Worm (Caenorhabditis elegans) whole organism, L2 larva: ENCODE measurements around the gene mrps-2.

Source experiments
- C34F6.9 ChIP-seq: fragments of 150-350 bp; optimal IDR thresholded peaks from 2 replicates; lab custom pipeline; 2014; ENCODE audit warnings: missing biosample characterization, missing genetic modification characterization
- F13H6.1 ChIP-seq: sonication (generic microtip); optimal IDR thresholded peaks from 2 replicates; lab custom pipeline; 2016; ENCODE audit warnings: missing genetic modification characterization, missing compliant biosample characterization
- R02D3.7 ChIP-seq: fragments of 150-350 bp; optimal IDR thresholded peaks from 2 replicates; lab custom pipeline; 2014; ENCODE audit warnings: missing biosample characterization, missing genetic modification characterization
- Y55F3AM.14 ChIP-seq: fragments of 200-800 bp; sonication (Bioruptor generic); optimal IDR thresholded peaks from 2 replicates; lab custom pipeline; 2018; ENCODE audit warnings: mild to moderate bottlenecking, missing genetic modification characterization, missing compliant biosample characterization
- ZK546.5 ChIP-seq: sonication (generic microtip); optimal IDR thresholded peaks from 2 replicates; lab custom pipeline; 2017; ENCODE audit warnings: missing biosample characterization, missing genetic modification characterization
- alr-1 ChIP-seq: fragments of 150-350 bp; optimal IDR thresholded peaks from 2 replicates; lab custom pipeline; 2014; ENCODE audit warnings: missing biosample characterization, missing genetic modification characterization
- aly-2 ChIP-seq: fragments of 150-350 bp; optimal IDR thresholded peaks from 2 replicates; lab custom pipeline; 2014; ENCODE audit warnings: missing biosample characterization, missing genetic modification characterization
- ama-1 ChIP-seq: fragments of 150-350 bp; optimal IDR thresholded peaks from 2 replicates; lab custom pipeline; 2018; ENCODE audit warnings: inconsistent platforms
- blmp-1 ChIP-seq: sonication (generic microtip); optimal IDR thresholded peaks from 2 replicates; lab custom pipeline; 2017; ENCODE audit warnings: missing genetic modification characterization, mild to moderate bottlenecking, missing compliant biosample characterization, antibody characterized with exemption, moderate library complexity; ENCODE audit not compliant: insufficient read depth
- ceh-16 ChIP-seq: fragments of 150-350 bp; optimal IDR thresholded peaks from 2 replicates; lab custom pipeline; 2014; ENCODE audit warnings: missing biosample characterization, missing genetic modification characterization
- ceh-82 ChIP-seq: fragments of 150-350 bp; optimal IDR thresholded peaks from 2 replicates; lab custom pipeline; 2014; ENCODE audit warnings: missing biosample characterization, missing genetic modification characterization
- dmd-4 ChIP-seq: sonication (generic microtip); optimal IDR thresholded peaks from 2 replicates; lab custom pipeline; 2017; ENCODE audit warnings: missing biosample characterization, missing genetic modification characterization
- egl-27 ChIP-seq: sonication (generic microtip); optimal IDR thresholded peaks from 3 replicates; lab custom pipeline; 2017; ENCODE audit warnings: missing biosample characterization, missing genetic modification reagents, missing genetic modification characterization
- elt-3 ChIP-seq: sonication (generic microtip); optimal IDR thresholded peaks from 2 replicates; lab custom pipeline; 2017; ENCODE audit warnings: missing biosample characterization, missing genetic modification characterization
- fos-1 ChIP-seq: fragments of 150-350 bp; optimal IDR thresholded peaks from 2 replicates; lab custom pipeline; 2014; ENCODE audit warnings: missing biosample characterization, missing genetic modification characterization
- gmeb-1 ChIP-seq: fragments of 150-350 bp; optimal IDR thresholded peaks from 2 replicates; lab custom pipeline; 2014; ENCODE audit warnings: missing biosample characterization, missing genetic modification characterization
- lin-11 ChIP-seq: fragments of 150-350 bp; sonication (generic microtip); optimal IDR thresholded peaks from 2 replicates; lab custom pipeline; 2014; ENCODE audit warnings: missing biosample characterization, missing genetic modification characterization, inconsistent platforms, mixed read lengths
- lin-13 ChIP-seq: fragments of 150-350 bp; optimal IDR thresholded peaks from 2 replicates; lab custom pipeline; 2014; ENCODE audit warnings: missing biosample characterization, missing genetic modification reagents, missing genetic modification characterization
- lin-39 ChIP-seq: fragments of 150-350 bp; optimal IDR thresholded peaks from 2 replicates; lab custom pipeline; 2014; ENCODE audit warnings: missing biosample characterization, missing genetic modification reagents, missing genetic modification characterization
- lsy-2 ChIP-seq, 2 experiments: fragments of 150-350 bp in 1 of 2; sonication (generic microtip) in 1 of 2; optimal IDR thresholded peaks; 2 replicates each; lab custom pipeline; 2014 to 2017; ENCODE audit warnings: missing biosample characterization in 2 of 2, missing genetic modification characterization in 2 of 2
- mab-5 ChIP-seq: fragments of 150-350 bp; optimal IDR thresholded peaks from 2 replicates; lab custom pipeline; 2014; ENCODE audit warnings: missing biosample characterization, missing genetic modification characterization
- mbf-1 ChIP-seq: sonication (generic microtip); optimal IDR thresholded peaks from 2 replicates; lab custom pipeline; 2017; ENCODE audit warnings: missing biosample characterization, missing genetic modification characterization
- mdl-1 ChIP-seq, 2 experiments: fragments of 150-350 bp in 1 of 2; sonication (generic microtip) in 1 of 2; optimal IDR thresholded peaks; 2 replicates each; lab custom pipeline; 2017; ENCODE audit warnings: missing biosample characterization in 2 of 2, missing genetic modification characterization in 2 of 2
- nhr-10 ChIP-seq: sonication (generic microtip); optimal IDR thresholded peaks from 2 replicates; lab custom pipeline; 2017; ENCODE audit warnings: missing biosample characterization, missing genetic modification characterization
- nhr-11 ChIP-seq: fragments of 150-350 bp; optimal IDR thresholded peaks from 2 replicates; lab custom pipeline; 2014; ENCODE audit warnings: missing biosample characterization, missing genetic modification characterization
- nhr-12 ChIP-seq: fragments of 150-350 bp; optimal IDR thresholded peaks from 2 replicates; lab custom pipeline; 2014; ENCODE audit warnings: missing biosample characterization, missing genetic modification characterization
- nhr-129 ChIP-seq: fragments of 150-350 bp; optimal IDR thresholded peaks from 2 replicates; lab custom pipeline; 2014; ENCODE audit warnings: missing biosample characterization, missing genetic modification characterization
- nhr-21 ChIP-seq: fragments of 150-350 bp; optimal IDR thresholded peaks from 2 replicates; lab custom pipeline; 2014; ENCODE audit warnings: missing biosample characterization, missing genetic modification characterization
- nhr-23 ChIP-seq: fragments of 150-350 bp; optimal IDR thresholded peaks from 2 replicates; lab custom pipeline; 2014; ENCODE audit warnings: missing biosample characterization, missing genetic modification reagents, missing genetic modification characterization
- nhr-237 ChIP-seq: fragments of 150-350 bp; optimal IDR thresholded peaks from 2 replicates; lab custom pipeline; 2014; ENCODE audit warnings: missing biosample characterization, missing genetic modification characterization
- nhr-25 ChIP-seq: fragments of 150-350 bp; sonication (generic microtip); optimal IDR thresholded peaks from 3 replicates; lab custom pipeline; 2014; ENCODE audit warnings: missing biosample characterization, missing genetic modification characterization
- nhr-6 ChIP-seq: fragments of 150-350 bp; optimal IDR thresholded peaks from 2 replicates; lab custom pipeline; 2014; ENCODE audit warnings: missing biosample characterization, missing genetic modification characterization
- nhr-77 ChIP-seq: fragments of 150-350 bp; optimal IDR thresholded peaks from 2 replicates; lab custom pipeline; 2014; ENCODE audit warnings: missing biosample characterization, missing genetic modification characterization
- peb-1 ChIP-seq: fragments of 150-350 bp; optimal IDR thresholded peaks from 2 replicates; lab custom pipeline; 2014; ENCODE audit warnings: missing biosample characterization, missing genetic modification characterization
- sem-4 ChIP-seq: fragments of 150-350 bp; optimal IDR thresholded peaks from 2 replicates; lab custom pipeline; 2014; ENCODE audit warnings: missing biosample characterization, missing genetic modification reagents, missing genetic modification characterization
- skn-1 ChIP-seq: sonication (generic microtip); optimal IDR thresholded peaks from 2 replicates; lab custom pipeline; 2017; ENCODE audit warnings: missing biosample characterization, missing genetic modification characterization
- sma-3 ChIP-seq: sonication (generic microtip); optimal IDR thresholded peaks from 2 replicates; lab custom pipeline; 2016; ENCODE audit warnings: missing genetic modification reagents, missing genetic modification characterization, missing compliant biosample characterization
- sma-9 ChIP-seq, 2 experiments: fragments of 150-350 bp in 1 of 2; sonication (generic microtip) in 1 of 2; optimal IDR thresholded peaks; 2 replicates each; lab custom pipeline; 2014 to 2016; ENCODE audit warnings: missing genetic modification characterization in 2 of 2, mild to moderate bottlenecking in 1 of 2, missing biosample characterization in 1 of 2, missing compliant biosample characterization in 1 of 2, missing genetic modification reagents in 1 of 2, moderate library complexity in 1 of 2
- snpc-4 ChIP-seq: fragments of 150-350 bp; optimal IDR thresholded peaks from 2 replicates; lab custom pipeline; 2014; ENCODE audit warnings: missing biosample characterization, missing genetic modification characterization
- unc-39 ChIP-seq: fragments of 150-350 bp; optimal IDR thresholded peaks from 2 replicates; lab custom pipeline; 2014; ENCODE audit warnings: missing biosample characterization, missing genetic modification characterization
- unc-55 ChIP-seq: fragments of 150-350 bp; sonication (generic microtip); optimal IDR thresholded peaks from 3 replicates; lab custom pipeline; 2014; ENCODE audit warnings: missing biosample characterization, missing genetic modification reagents, missing genetic modification characterization
- unc-62 ChIP-seq: fragments of 150-350 bp; optimal IDR thresholded peaks from 2 replicates; lab custom pipeline; 2014; ENCODE audit warnings: missing biosample characterization, missing genetic modification reagents, missing genetic modification characterization
- zag-1 ChIP-seq: fragments of 150-350 bp; optimal IDR thresholded peaks from 2 replicates; lab custom pipeline; 2014; ENCODE audit warnings: missing biosample characterization, missing genetic modification characterization
- ztf-1 ChIP-seq: fragments of 200-800 bp; sonication (Bioruptor generic); conservative IDR thresholded peaks from 2 replicates; pipeline ENCODE4 v1.3.6; 2022; ENCODE audit warnings: missing genetic modification characterization, missing compliant biosample characterization
- ztf-11 ChIP-seq: sonication (generic microtip); optimal IDR thresholded peaks from 2 replicates; lab custom pipeline; 2017; ENCODE audit warnings: missing biosample characterization, missing genetic modification characterization
- ztf-4 ChIP-seq: fragments of 150-350 bp; optimal IDR thresholded peaks from 2 replicates; lab custom pipeline; 2014; ENCODE audit warnings: missing biosample characterization, missing genetic modification characterization

The mrps-2 gene

DNA sequence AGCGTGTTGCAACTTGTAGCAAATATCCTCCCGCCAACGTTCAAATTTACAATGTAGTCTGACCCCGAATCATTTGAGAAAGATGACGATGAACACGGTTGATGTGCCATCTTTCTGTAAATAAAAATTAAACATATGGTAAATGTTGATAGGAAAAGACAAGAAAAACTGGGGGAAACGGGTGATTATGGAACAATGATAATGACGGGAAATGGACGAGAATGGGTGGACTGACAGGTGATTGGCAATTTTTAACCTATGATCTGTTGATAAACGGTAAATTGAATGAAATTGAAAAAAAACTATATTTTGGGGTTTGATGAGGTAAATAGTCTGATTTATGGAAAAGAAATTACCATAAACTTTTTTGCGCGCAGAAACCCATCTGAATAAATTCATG lies 5.2 kb upstream of the mrps-2 start, which contains the start of gene T23B12.6:
Gene T23B12.6 (minus strand): TSS at position 114 of the 400 bp plus-strand sequence.
- TF ChIP-seq peb-1: no peak
- TF ChIP-seq unc-55 (GFP tag; lab: Kevin White, UChicago): no peak
- no peak for TF ChIP-seq nhr-11 (tag; lab: Kevin White, UChicago)
- TF ChIP-seq nhr-6 (tag; lab: Kevin White, UChicago): no peak
- TF ChIP-seq R02D3.7: no peak
- no peak for TF ChIP-seq lin-11 (tag; lab: Kevin White, UChicago)
- TF ChIP-seq nhr-23: no peak
- TF ChIP-seq ceh-82 (tag; lab: Kevin White, UChicago): no peak
- no peak for TF ChIP-seq nhr-25
- no peak for TF ChIP-seq ama-1 (lab: Kevin White, UChicago)
- TF ChIP-seq skn-1 (tag; lab: Kevin White, UChicago): no peak
- no peak for TF ChIP-seq nhr-21
- TF ChIP-seq ztf-11 (tag; lab: Kevin White, UChicago): no peak
- no peak for TF ChIP-seq nhr-10 (tag; lab: Kevin White, UChicago)
- TF ChIP-seq, all 48 proteins: peak for 0

DNA sequence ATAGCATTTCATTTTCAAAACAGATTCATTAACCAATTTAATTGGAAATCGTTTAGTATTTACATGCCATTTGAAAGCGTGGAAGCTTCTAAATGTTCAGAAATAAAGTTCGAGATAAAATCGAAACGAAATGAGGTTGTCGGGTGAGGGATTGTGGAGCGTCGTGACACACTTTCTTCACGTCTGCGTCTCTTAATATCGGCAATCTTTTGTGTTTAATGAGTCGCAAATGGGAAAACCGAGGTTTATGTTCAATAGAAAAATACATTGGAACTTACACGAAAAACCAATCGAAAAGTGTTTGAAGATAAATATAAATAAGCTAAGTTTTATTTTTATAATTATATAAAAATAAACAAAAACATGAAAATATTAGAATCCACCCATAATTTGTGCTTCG lies 4.7 kb upstream of the mrps-2 start:
- TF ChIP-seq sem-4: peak; percentile 30
- TF ChIP-seq ztf-11 (tag; lab: Kevin White, UChicago): no peak
- TF ChIP-seq C34F6.9 (tag; lab: Kevin White, UChicago): peak; percentile 42
- TF ChIP-seq nhr-129: peak; percentile 7
- peak in 1 of 2 experiments; percentile 27 for TF ChIP-seq lsy-2 (tag; optimal IDR thresholded peaks at IDR 0.05; lab: Kevin White, UChicago)
- no peak for TF ChIP-seq ceh-16
- peak; percentile 46 for TF ChIP-seq unc-55 (GFP tag; lab: Kevin White, UChicago)
- peak; percentile 30 for TF ChIP-seq lin-13 (GFP tag; lab: Kevin White, UChicago)
- no peak for TF ChIP-seq mdl-1 (tag; optimal IDR thresholded peaks at IDR 0.05; lab: Kevin White, UChicago)
- no peak for TF ChIP-seq gmeb-1 (tag; lab: Kevin White, UChicago)

DNA sequence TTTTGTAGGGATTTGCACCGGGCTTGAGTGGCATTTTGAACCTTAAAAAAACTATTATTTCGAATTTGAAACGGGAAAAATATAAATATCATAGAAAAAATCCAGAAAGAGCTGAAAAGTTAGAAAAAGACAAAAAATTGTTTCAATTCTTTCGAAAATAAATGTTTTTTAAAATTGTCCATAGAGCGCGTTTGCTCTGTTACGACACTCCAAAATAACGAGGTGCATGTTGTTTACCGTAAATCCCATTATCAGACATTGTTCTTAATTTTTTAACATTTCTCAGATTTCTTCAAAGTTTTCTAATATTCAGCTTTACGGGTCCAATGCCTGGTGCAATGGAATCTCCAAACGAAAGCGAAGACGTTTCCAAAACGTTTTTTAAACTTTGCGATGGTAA lies 3.4 kb upstream of the mrps-2 start, which contains the start of the genes dnj-22 and natc-1:
Gene dnj-22 (minus strand): TSS at position 47 of the 400 bp plus-strand sequence.
Gene natc-1 (plus strand): TSS at position 286 of the 400 bp plus-strand sequence.
- TF ChIP-seq mdl-1 (tag; optimal IDR thresholded peaks at IDR 0.05; lab: Kevin White, UChicago): peak in 1 of 2 experiments; percentile 34
- no peak for TF ChIP-seq mbf-1 (tag; lab: Kevin White, UChicago)
- TF ChIP-seq nhr-6 (tag; lab: Kevin White, UChicago): peak; percentile 72
- TF ChIP-seq nhr-10 (tag; lab: Kevin White, UChicago): peak; percentile 12
- no peak for TF ChIP-seq lin-39 (tag; lab: Kevin White, UChicago)
- no peak for TF ChIP-seq aly-2
- no peak for TF ChIP-seq ceh-82 (tag; lab: Kevin White, UChicago)
- peak; percentile 76 for TF ChIP-seq nhr-25
- TF ChIP-seq ztf-1 (GFP tag; lab: Robert Waterston, UW): no peak
- TF ChIP-seq ztf-4 (tag; lab: Kevin White, UChicago): peak; percentile 42
- TF ChIP-seq unc-55 (GFP tag; lab: Kevin White, UChicago): peak; percentile 96
- TF ChIP-seq Y55F3AM.14 (GFP tag; lab: Kevin White, UChicago): no peak
- TF ChIP-seq R02D3.7: peak; percentile 76
- TF ChIP-seq ama-1 (lab: Kevin White, UChicago): no peak
- peak; percentile 63 for TF ChIP-seq skn-1 (tag; lab: Kevin White, UChicago)
- peak; percentile 47 for TF ChIP-seq fos-1 (tag; lab: Kevin White, UChicago)
- peak; percentile 61 for TF ChIP-seq nhr-21
- no peak for TF ChIP-seq peb-1
- no peak for TF ChIP-seq dmd-4
- TF ChIP-seq F13H6.1 (tag; lab: Kevin White, UChicago): peak; percentile 46
- peak; percentile 86 for TF ChIP-seq sem-4
- peak; percentile 19 for TF ChIP-seq blmp-1
- TF ChIP-seq lin-13 (GFP tag; lab: Kevin White, UChicago): peak; percentile 83
- TF ChIP-seq nhr-11 (tag; lab: Kevin White, UChicago): no peak
- TF ChIP-seq nhr-237 (tag; lab: Kevin White, UChicago): no peak
- no peak for TF ChIP-seq elt-3 (tag; lab: Kevin White, UChicago)
- peak; percentile 84 for TF ChIP-seq mab-5
- TF ChIP-seq sma-3 (GFP tag; lab: Kevin White, UChicago): peak; percentile 77
- TF ChIP-seq alr-1: no peak
- TF ChIP-seq C34F6.9 (tag; lab: Kevin White, UChicago): peak; percentile 98
- TF ChIP-seq gmeb-1 (tag; lab: Kevin White, UChicago): peak; percentile 86
- TF ChIP-seq unc-39: no peak
- no peak for TF ChIP-seq ceh-16
- peak; percentile 88 for TF ChIP-seq snpc-4 (tag; lab: Kevin White, UChicago)
- peak; percentile 91 for TF ChIP-seq sma-9 (GFP tag; optimal IDR thresholded peaks at IDR 0.05; lab: Kevin White, UChicago)
- TF ChIP-seq sma-9 (tag; optimal IDR thresholded peaks at IDR 0.05; lab: Kevin White, UChicago): no peak
- TF ChIP-seq lin-11 (tag; lab: Kevin White, UChicago): no peak
- no peak for TF ChIP-seq nhr-23
- TF ChIP-seq nhr-129: peak; percentile 85
- no peak for TF ChIP-seq nhr-77 (tag; lab: Kevin White, UChicago)
- TF ChIP-seq egl-27: no peak
- no peak for TF ChIP-seq unc-62 (GFP tag; lab: Kevin White, UChicago)
- TF ChIP-seq ZK546.5 (tag; lab: Kevin White, UChicago): no peak
- TF ChIP-seq zag-1 (tag; lab: Kevin White, UChicago): no peak
- TF ChIP-seq ztf-11 (tag; lab: Kevin White, UChicago): no peak
- no peak for TF ChIP-seq nhr-12 (tag; lab: Kevin White, UChicago)
- TF ChIP-seq lsy-2 (tag; optimal IDR thresholded peaks at IDR 0.05; lab: Kevin White, UChicago): peak; percentile 50 to 90
